Worm (Caenorhabditis elegans): ENCODE results near the gene R144.10.
A peak's percentile ranks its signal among the peaks of the same experiment; 100 is the strongest.

R144.10 gene

ce11 chrIII:4962886-4963285 is 39.2 kb downstream of the R144.10 start, which contains the start of gene C27F2.9 (continued):
- no peak for TF ChIP-seq hlh-12 (tag; optimal IDR thresholded peaks at IDR 0.05)
- TF ChIP-seq B0336.3 (GFP tag; IDR thresholded peaks at IDR 0.05) = no peak
- TF ChIP-seq ztf-22 (GFP tag; optimal IDR thresholded peaks at IDR 0.05) = no peak
- no peak for TF ChIP-seq T26A5.8 (tag; optimal IDR thresholded peaks at IDR 0.05)
- TF ChIP-seq lsy-27 (tag; optimal IDR thresholded peaks at IDR 0.05; ENCODE audit: borderline replicate concordance, insufficient read depth) = no peak
- no peak for TF ChIP-seq hrde-1 (tag; optimal IDR thresholded peaks at IDR 0.05; ENCODE audit: borderline replicate concordance)
- peak; percentile 83 for TF ChIP-seq K11D2.4 (GFP tag; IDR thresholded peaks at IDR 0.05)
- peak; percentile 48 for TF ChIP-seq unc-130 (GFP tag; optimal IDR thresholded peaks at IDR 0.05)
- peak; percentile 77 for TF ChIP-seq attf-3 (GFP tag; conservative IDR thresholded peaks at IDR 0.05)
- TF ChIP-seq nhr-80 (tag; optimal IDR thresholded peaks at IDR 0.05) = peak; percentile 52
- TF ChIP-seq aptf-3 (GFP tag; IDR thresholded peaks at IDR 0.05) = no peak
- TF ChIP-seq ceh-27 (GFP tag; optimal IDR thresholded peaks at IDR 0.05) = peak; percentile 34
- peak; percentile 54 for TF ChIP-seq K12H6.12 (tag; optimal IDR thresholded peaks at IDR 0.05)
- TF ChIP-seq F37B4.10 (GFP tag; IDR thresholded peaks at IDR 0.05) = no peak
- no peak for TF ChIP-seq ets-4 (GFP tag; optimal IDR thresholded peaks at IDR 0.05)
- TF ChIP-seq him-1 (tag; optimal IDR thresholded peaks at IDR 0.05) = peak; percentile 70
- TF ChIP-seq egrh-3 (GFP tag; IDR thresholded peaks at IDR 0.05) = 0 out of 2 replicates have a peak, but pooled peaks have one; percentile 12
- TF ChIP-seq ama-1 (optimal IDR thresholded peaks at IDR 0.05) = no peak
- peak in 1 of 2 experiments; percentile 27 for TF ChIP-seq ama-1 (GFP tag; optimal IDR thresholded peaks at IDR 0.05)
- TF ChIP-seq dox-1 (GFP tag; IDR thresholded peaks at IDR 0.05) = no peak; the same call in 1 of the 2 replicates
- no peak for TF ChIP-seq tbx-9 (tag; optimal IDR thresholded peaks at IDR 0.05; ENCODE audit: borderline replicate concordance)
- no peak for TF ChIP-seq F10E7.11 (tag; optimal IDR thresholded peaks at IDR 0.05)
- no peak for TF ChIP-seq sdz-38 (tag; optimal IDR thresholded peaks at IDR 0.05)
- TF ChIP-seq xnd-1 (tag; optimal IDR thresholded peaks at IDR 0.05) = peak; percentile 67
- TF ChIP-seq D2030.7 (GFP tag; IDR thresholded peaks at IDR 0.05) = peak; percentile 62
- no peak for TF ChIP-seq let-526 (GFP tag; IDR thresholded peaks at IDR 0.05)
- no peak for TF ChIP-seq C17E4.6 (GFP tag; IDR thresholded peaks at IDR 0.05)
- peak; percentile 82 to 98 (median 87) for TF ChIP-seq lin-35 (GFP tag; optimal IDR thresholded peaks at IDR 0.05)
- no peak for TF ChIP-seq nhr-120 (GFP tag; IDR thresholded peaks at IDR 0.05)
- TF ChIP-seq F57C9.4 (tag; optimal IDR thresholded peaks at IDR 0.05) = no peak
- TF ChIP-seq zfh-2 (GFP tag; conservative IDR thresholded peaks at IDR 0.05) = no peak
- TF ChIP-seq cebp-2 (GFP tag; IDR thresholded peaks at IDR 0.05) = no peak
- TF ChIP-seq lsl-1 (GFP tag; optimal IDR thresholded peaks at IDR 0.05) = peak; percentile 77
- TF ChIP-seq dpl-1 (GFP tag; optimal IDR thresholded peaks at IDR 0.05) = peak; percentile 97
- peak; percentile 24 for TF ChIP-seq F23B12.7 (tag; optimal IDR thresholded peaks at IDR 0.05; ENCODE audit: insufficient read depth)
- no peak for TF ChIP-seq dpff-1 (tag; optimal IDR thresholded peaks at IDR 0.05)
- TF ChIP-seq hmg-20 (GFP tag; IDR thresholded peaks at IDR 0.05) = peak; percentile 85
- TF ChIP-seq T07F8.4 (tag; optimal IDR thresholded peaks at IDR 0.05) = no peak
- TF ChIP-seq ceh-40 (GFP tag; IDR thresholded peaks at IDR 0.05) = no peak
- peak; percentile 93 for TF ChIP-seq efl-1 (GFP tag; optimal IDR thresholded peaks at IDR 0.05)
- no peak for TF ChIP-seq egl-18 (GFP tag; IDR thresholded peaks at IDR 0.05)
- TF ChIP-seq madf-10 (tag; optimal IDR thresholded peaks at IDR 0.05) = peak; percentile 35
- TF ChIP-seq snpc-1.1 (tag; optimal IDR thresholded peaks at IDR 0.05; ENCODE audit: insufficient read depth) = no peak
- peak; percentile 95 for TF ChIP-seq Y53G8AR.9 (GFP tag; conservative IDR thresholded peaks at IDR 0.05)
- TF ChIP-seq F22D6.2 (tag; optimal IDR thresholded peaks at IDR 0.05) = no peak
- TF ChIP-seq ztf-25 (GFP tag; IDR thresholded peaks at IDR 0.05) = no peak
- no peak for TF ChIP-seq nfya-2 (GFP tag; IDR thresholded peaks at IDR 0.05)
- TF ChIP-seq F39B2.1 (GFP tag; IDR thresholded peaks at IDR 0.05) = no peak
- TF ChIP-seq pbrm-1 (GFP tag; IDR thresholded peaks at IDR 0.05) = peak; percentile 73
- no peak for TF ChIP-seq B0261.1 (tag; optimal IDR thresholded peaks at IDR 0.05)

Measured in whole organism, young adult.